Worm (Caenorhabditis elegans): ENCODE data around the gene sgo-1.

- no peak for TF ChIP-seq mab-5 (tag; optimal IDR thresholded peaks at IDR 0.05)
- TF ChIP-seq flh-1 (GFP tag; optimal IDR thresholded peaks at IDR 0.05), result no peak
- no peak for TF ChIP-seq ceh-83 (GFP tag; optimal IDR thresholded peaks at IDR 0.05)
- TF ChIP-seq nhr-12 (tag; optimal IDR thresholded peaks at IDR 0.05), result no peak
- TF ChIP-seq hlh-1 (tag; optimal IDR thresholded peaks at IDR 0.05), result no peak
- TF ChIP-seq nhr-237 (tag; optimal IDR thresholded peaks at IDR 0.05), result no peak
- no peak for TF ChIP-seq elt-1 (tag; optimal IDR thresholded peaks at IDR 0.05; ENCODE audit: borderline replicate concordance, insufficient read depth)
- no peak for TF ChIP-seq nhr-76 (tag; optimal IDR thresholded peaks at IDR 0.05)
- TF ChIP-seq unc-62 (GFP tag; optimal IDR thresholded peaks at IDR 0.05), result no peak
- no peak for TF ChIP-seq snpc-4 (tag; optimal IDR thresholded peaks at IDR 0.05)
Observed at ce11 chrIV:7785506-7786065, 10.7 kb downstream of the sgo-1 start, which contains the start of gene tag-322.

Measured in whole organism, mixed stage, embryonic.